Worm (Caenorhabditis elegans): ENCODE results near the gene B0432.7.
"Not testable (repeated sequence)": the region's sequence is repeated elsewhere in the genome, so short reads cannot be mapped to it uniquely, and the experiment has no call there.

Gene B0432.7

DNA sequence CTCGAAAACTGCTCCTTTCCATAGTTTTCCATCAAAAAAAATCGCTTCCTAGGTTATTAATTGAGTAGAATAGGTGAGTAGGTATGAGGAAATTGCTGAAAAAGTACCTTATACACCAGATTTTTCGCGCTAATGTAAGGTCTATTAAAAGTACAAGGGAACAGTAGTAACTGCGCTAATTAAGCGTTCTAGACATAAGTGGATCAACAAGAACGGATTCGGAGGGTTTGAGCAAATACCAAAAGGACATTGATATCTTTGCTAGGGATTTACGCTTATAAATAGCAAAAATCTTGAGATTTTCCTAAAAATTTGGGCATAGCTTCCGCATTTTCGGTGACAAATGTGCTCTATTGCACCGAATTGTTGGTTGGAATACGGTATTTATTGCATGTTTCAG, at the start of gene B0432.7:
Gene B0432.7 (minus strand): TSS at position 101 of the 400 bp plus-strand sequence.
- no peak for TF ChIP-seq him-1 (tag; optimal IDR thresholded peaks at IDR 0.05)
- no peak for TF ChIP-seq dao-5 (tag; optimal IDR thresholded peaks at IDR 0.05)
- no peak for TF ChIP-seq W03F9.2 (tag; optimal IDR thresholded peaks at IDR 0.05)

DNA sequence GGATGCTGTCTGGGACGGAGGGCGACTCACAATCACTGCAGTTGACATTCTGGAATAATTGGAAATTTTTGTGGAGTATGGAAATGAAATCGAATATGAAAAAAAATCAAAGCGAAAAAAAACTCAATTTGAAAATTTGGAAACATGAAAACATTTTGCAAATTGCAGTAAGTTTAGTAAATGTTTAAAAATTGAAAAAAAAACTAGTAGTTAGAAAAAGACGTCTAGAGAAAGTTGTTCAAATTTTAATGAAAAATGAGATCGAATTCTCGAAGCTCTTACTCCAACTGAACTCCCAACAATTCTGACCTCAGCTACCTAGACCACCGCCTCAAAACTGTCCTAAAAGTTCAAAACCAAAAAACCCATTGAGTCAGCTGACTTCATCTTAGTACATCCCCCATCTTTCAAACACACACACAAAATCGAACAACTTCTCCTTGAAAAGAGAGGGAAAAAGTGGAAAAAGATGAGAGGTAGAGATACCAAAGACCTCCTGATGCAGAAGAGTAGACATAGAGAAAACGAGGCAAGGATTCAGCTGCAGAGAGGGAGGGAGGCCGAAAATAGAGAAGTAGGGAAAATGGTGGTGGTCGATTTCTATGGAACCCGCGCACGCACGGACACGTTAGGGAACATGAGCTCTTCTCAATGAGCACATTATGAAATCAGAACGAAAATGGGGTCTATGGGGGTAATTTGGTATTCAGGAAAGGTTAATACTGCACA, 49.4 kb upstream of the B0432.7 start, which contains the start of gene K01A2.10:
Gene K01A2.10 (minus strand): TSS at position 51 of the 729 bp plus-strand sequence.
- TF ChIP-seq W03F9.2 (tag; optimal IDR thresholded peaks at IDR 0.05), result no peak
- TF ChIP-seq dao-5 (tag; optimal IDR thresholded peaks at IDR 0.05), result no peak
- TF ChIP-seq him-1 (tag; optimal IDR thresholded peaks at IDR 0.05), result no peak

DNA sequence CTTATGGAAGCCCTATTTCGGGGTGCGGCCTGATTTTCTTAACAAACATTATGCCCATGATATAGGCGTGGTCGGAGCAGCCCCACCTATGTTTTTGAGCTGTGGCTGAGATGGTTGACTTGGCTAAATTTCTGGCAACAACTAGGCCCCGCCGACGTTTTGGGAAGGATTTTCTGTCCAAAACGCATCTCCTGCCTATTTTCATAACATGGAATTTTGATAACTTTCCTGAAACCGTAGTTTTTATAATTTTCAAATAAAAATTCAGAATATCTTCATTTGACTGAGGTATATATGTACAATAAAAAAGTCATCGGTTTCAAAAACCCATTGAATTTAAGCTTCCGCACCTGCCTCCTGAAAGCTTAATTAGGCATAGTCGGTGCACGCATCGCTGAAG, 47.4 kb upstream of the B0432.7 start:
- TF ChIP-seq dao-5 (tag; optimal IDR thresholded peaks at IDR 0.05) (no peak), W03F9.2 (tag; optimal IDR thresholded peaks at IDR 0.05) (no peak), him-1 (tag; optimal IDR thresholded peaks at IDR 0.05) (no peak)

DNA sequence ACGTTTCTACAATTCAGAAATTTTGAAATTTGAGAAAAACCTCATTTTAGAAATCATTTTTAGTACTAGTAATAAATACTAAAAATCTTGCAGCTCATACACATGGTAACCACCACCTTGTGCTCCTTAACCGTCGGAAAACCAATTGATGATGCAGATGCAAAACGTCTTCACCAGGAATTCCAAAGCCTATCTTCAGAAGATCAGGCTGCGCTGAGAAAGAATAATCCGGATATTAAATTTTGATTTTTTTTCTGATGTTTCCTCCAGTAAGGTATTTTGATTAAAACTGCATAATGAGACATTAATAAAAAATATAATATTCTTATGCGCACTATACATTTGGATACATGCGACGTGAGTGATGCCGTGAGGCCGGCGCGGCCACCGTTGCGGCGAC, 47.0 kb upstream of the B0432.7 start:
- TF ChIP-seq W03F9.2 (tag; optimal IDR thresholded peaks at IDR 0.05) (no peak), dao-5 (tag; optimal IDR thresholded peaks at IDR 0.05) (no peak), him-1 (tag; optimal IDR thresholded peaks at IDR 0.05) (no peak)

DNA sequence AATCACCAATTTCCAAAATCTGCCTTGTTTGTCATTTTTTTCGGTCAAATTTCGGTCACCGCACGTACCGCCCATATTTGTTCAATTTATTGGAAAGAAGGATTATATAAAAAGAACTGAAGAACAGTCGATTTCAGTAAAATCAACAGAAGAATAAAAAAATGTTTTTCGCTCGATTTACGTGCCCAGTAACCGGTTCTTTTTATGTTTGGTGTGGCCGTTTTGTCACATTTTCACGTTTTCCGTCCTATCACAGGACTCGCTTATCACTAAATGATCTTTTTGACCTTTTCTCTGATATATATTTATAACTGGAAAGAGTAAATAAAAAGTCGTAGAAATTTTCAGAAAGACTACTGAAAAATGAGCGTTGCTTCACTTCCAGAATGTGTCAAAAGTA, 45.7 kb upstream of the B0432.7 start, which contains the start of gene far-7:
Gene far-7 (plus strand): TSS at position 331 of the 400 bp plus-strand sequence.
- TF ChIP-seq him-1 (tag; optimal IDR thresholded peaks at IDR 0.05), result no peak
- TF ChIP-seq dao-5 (tag; optimal IDR thresholded peaks at IDR 0.05), result no peak
- TF ChIP-seq W03F9.2 (tag; optimal IDR thresholded peaks at IDR 0.05), result no peak

DNA sequence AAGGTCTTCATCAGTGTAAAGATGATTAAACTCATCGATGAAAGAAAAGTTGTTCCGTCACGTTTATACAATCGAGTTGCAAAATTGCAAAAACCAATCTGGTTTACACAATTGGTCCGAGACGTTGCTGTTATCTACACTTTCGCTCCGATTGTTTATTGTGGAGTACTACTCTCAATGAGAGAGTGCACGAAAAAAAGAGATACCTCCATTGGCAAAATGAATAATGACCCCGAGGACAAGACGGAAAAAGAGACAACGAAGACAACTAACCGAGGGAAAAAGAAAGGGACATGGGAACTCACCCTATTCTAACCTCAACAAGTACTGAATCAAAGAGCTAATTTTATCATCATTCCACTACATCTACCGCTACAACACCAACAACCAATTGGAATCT, 39.8 kb upstream of the B0432.7 start:
- TF ChIP-seq W03F9.2 (tag; optimal IDR thresholded peaks at IDR 0.05) (no peak), dao-5 (tag; optimal IDR thresholded peaks at IDR 0.05) (no peak), him-1 (tag; optimal IDR thresholded peaks at IDR 0.05) (no peak)

DNA sequence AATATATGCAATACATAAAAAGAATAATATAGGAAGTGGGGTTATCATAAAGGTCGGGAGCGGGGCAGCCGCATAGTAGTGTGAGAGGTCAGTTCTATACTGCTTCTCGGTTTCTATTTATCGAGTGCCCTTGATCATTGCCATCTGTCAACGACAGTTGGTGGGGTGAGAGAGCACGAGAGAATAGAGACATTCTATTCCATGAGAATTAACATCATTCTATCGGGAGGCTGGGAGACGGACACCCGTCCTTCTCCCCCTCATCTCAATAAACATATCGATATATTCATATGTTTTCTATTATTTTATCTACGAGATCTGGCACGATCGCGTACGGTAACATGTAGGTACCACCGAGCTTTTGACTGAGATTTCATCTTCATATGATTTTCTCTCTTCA, 38.3 kb upstream of the B0432.7 start, which contains the start of gene mps-2:
Gene mps-2 (minus strand): TSS at position 101 of the 400 bp plus-strand sequence.
- not testable (repeated sequence) for TF ChIP-seq W03F9.2, him-1, dao-5 (tag; optimal IDR thresholded peaks at IDR 0.05)

DNA sequence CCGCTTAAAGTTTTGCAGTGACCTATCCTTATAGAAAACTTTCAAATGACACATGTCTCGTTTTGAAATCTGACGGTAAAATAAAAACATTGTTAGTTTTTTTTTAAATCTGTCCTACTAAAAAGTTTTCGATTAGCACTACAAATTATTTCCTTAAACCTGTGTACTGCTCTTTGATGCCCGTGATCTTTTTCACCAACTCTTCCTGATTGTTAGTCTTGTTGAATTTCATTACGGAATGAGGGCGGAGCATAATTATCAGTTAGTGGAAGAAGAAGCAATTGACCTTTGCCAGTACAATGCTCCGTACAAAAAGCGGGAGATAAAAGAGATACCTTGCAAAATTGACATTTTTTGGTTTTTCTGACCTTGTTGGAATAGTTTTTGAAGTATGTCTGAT, 33.4 kb upstream of the B0432.7 start, which contains the start of gene K01A2.4:
Gene K01A2.4 (plus strand): TSS at position 301 of the 400 bp plus-strand sequence.
- TF ChIP-seq him-1 (tag; optimal IDR thresholded peaks at IDR 0.05) (no peak), dao-5 (tag; optimal IDR thresholded peaks at IDR 0.05) (no peak), W03F9.2 (tag; optimal IDR thresholded peaks at IDR 0.05) (no peak)

DNA sequence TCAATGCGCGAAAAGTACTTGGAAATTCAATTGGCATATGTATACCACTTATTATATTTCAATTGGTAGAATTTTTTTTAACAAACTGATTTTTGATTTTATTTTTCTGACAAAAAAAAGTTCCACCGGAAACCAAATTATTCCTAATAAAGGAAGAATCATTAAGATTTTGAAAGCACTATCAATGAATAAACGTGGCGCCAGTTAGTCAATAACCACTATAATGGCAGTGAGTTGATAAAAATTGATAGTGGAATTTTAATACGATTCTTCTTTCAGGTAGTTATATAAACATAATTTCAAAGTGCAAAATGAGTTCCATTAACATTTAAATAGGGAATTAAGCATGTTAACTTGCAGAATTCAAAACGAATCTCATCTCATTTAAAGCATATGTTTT, 31.9 kb upstream of the B0432.7 start, which contains the start of gene col-69:
Gene col-69 (minus strand): TSS at position 101 of the 400 bp plus-strand sequence.
- no peak for TF ChIP-seq W03F9.2 (tag; optimal IDR thresholded peaks at IDR 0.05)
- TF ChIP-seq dao-5 (tag; optimal IDR thresholded peaks at IDR 0.05), result no peak
- no peak for TF ChIP-seq him-1 (tag; optimal IDR thresholded peaks at IDR 0.05)

DNA sequence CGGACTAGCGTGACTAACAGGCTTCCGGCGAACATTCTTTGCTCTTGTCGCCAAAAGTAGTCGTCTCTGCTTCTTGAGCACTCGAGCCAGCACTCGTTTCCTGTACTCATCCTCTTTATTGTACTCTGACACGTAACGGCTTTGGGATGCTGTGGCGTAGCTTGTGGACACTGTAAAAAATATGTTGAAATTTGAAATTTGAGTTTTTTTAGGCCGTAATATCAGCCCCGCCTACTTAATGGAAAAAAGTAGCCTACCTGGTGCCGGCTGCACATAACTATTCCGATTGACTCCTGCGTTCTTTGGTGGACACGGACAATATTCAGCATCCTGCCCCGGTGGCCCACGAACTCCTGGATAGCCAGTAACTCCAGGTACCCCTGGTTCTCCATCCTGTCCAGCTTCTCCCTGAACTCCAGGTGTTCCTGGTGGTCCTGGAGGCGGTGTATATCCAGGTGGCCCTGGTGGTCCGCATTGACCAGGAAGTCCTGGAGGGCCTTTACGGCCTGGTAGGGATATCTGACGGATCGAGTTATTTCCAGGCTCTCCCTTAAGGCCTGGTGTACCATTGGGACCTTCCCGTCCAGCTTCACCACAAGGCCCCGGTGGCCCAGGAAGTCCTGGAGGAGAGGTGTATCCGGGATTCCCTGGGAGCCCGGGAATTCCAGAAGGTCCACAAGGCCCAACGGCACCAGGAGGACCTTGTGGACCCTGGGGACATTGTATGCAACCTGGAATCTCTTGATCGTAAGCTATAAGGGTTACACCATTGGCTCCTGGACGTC, 30.3 kb upstream of the B0432.7 start:
- TF ChIP-seq him-1 (tag; optimal IDR thresholded peaks at IDR 0.05), result no peak

DNA sequence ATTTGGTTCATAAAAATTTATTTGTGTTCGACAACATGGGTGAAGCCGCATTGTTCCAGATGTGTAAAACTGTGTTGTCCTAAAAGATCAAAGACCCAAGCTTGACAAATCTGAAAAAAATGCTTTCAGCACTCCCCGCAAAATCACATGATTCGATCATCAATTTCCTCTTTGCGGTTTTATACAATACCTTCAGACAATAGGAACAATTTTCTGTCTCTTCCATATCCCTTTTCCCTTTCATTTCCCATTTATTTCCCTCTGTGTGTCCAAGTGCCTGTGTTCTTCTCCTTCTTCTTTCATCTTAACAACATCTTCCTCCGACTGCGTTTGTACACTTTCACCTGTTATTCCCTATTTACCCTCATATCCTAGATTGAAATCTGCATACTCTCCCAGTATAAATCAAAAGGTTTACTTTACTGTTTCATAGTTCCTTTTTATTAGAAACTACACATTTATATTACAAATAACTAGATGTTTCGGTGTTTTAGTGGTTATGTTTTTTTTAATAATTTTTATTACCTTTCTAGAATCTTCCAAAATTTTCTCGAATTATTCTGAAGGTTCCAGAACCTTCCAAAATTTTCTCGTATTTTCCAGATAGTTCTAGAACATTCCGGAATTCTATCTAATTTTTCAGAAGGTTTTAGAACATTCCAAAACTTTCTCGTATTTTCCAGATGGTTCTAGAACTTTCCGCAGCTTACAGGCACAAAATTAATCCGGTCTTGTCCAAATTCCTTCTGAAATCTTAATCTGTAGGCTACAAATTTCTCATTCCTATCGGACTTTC, 27.4 kb upstream of the B0432.7 start, which contains the start of gene K01A2.5:
Gene K01A2.5 (plus strand): TSS at position 297 of the 796 bp plus-strand sequence.
- TF ChIP-seq him-1 (tag; optimal IDR thresholded peaks at IDR 0.05) (no peak), W03F9.2 (tag; optimal IDR thresholded peaks at IDR 0.05) (no peak), dao-5 (tag; optimal IDR thresholded peaks at IDR 0.05) (no peak)

DNA sequence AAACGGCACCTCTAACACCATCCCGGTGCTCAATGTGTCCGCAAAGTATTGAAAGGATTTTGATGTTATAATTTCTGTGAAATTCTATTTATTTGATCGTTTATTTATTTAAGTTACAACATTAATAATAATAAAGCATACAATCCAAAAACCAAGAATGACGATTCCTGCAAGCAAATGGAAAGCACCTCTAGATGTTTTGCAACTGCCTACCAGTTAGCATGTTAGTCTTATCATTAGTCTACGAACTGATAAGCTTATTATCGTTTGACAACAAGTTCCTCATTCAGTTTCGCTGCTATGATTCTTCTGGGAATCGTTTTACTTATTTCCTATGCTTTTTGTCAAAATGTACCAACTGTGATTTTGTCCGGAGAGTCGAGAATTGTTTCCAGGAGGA, 25.9 kb upstream of the B0432.7 start, which contains the start of gene K01A2.6:
Gene K01A2.6 (plus strand): TSS at position 301 of the 400 bp plus-strand sequence.
- TF ChIP-seq W03F9.2 (tag; optimal IDR thresholded peaks at IDR 0.05) (no peak), dao-5 (tag; optimal IDR thresholded peaks at IDR 0.05) (no peak), him-1 (tag; optimal IDR thresholded peaks at IDR 0.05) (no peak)

DNA sequence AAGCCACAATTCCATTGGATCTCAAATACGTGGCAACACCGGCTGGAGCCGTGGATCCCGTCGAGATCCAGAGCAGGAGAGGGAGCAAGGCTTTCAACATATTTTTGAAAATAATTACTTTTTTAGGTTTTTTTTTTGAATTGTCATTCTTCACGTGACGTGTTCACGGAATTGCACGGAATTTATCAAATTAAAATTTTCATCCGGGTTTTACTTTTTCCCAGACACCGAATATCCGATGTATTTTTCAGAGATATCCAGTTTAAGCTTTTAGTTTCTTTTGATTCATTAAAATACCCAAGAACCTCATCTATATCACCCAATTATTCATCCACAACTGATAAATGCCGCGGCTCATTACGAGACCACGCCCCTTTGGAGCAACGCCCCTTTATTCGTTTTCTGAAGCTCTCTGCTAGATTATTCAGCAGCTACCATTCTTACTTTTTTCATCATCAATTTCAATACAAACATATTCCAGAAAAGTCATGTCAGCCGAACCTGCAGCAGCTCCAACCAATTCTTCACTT, 23.2 kb upstream of the B0432.7 start, which contains the start of the genes clec-117 and B0432.1:
Gene clec-117 (minus strand): TSS at position 101 of the 530 bp plus-strand sequence.
Gene B0432.1 (plus strand): TSS at position 480 of the 530 bp plus-strand sequence.
- no peak for TF ChIP-seq W03F9.2 (tag; optimal IDR thresholded peaks at IDR 0.05)
- no peak for TF ChIP-seq dao-5 (tag; optimal IDR thresholded peaks at IDR 0.05)
